Worm (Caenorhabditis elegans) whole organism, young adult: Measurements from ENCODE around the gene ZK892.4.
A peak's percentile ranks its signal among the peaks of the same experiment; 100 is the strongest.

ENCODE experiments used
- C06A6.2 ChIP-seq: fragments of 200-800 bp; sonication (Bioruptor generic); conservative IDR thresholded peaks from 2 replicates; pipeline ENCODE4 v1.3.6; 2022; ENCODE audit warnings: missing genetic modification characterization, missing compliant biosample characterization
- F23B12.7 ChIP-seq: sonication (generic microtip); optimal IDR thresholded peaks from 2 replicates; lab custom pipeline; 2017; ENCODE audit warnings: missing genetic modification characterization, mild to moderate bottlenecking, missing compliant biosample characterization, antibody characterized with exemption, moderate library complexity; ENCODE audit not compliant: insufficient read depth
- F37B4.10 ChIP-seq: fragments of 200-800 bp; sonication (Bioruptor generic); IDR thresholded peaks from 2 replicates; pipeline ENCODE4 v1.3.6; 2022; ENCODE audit warnings: missing genetic modification characterization, missing compliant biosample characterization
- F39B2.1 ChIP-seq: fragments of 200-800 bp; sonication (Bioruptor generic); IDR thresholded peaks from 2 replicates; pipeline ENCODE4 v1.3.6; 2022; ENCODE audit warnings: missing genetic modification reagents, missing genetic modification characterization, missing compliant biosample characterization
- F49E8.2 ChIP-seq: sonication (generic microtip); optimal IDR thresholded peaks from 3 replicates; lab custom pipeline; 2017; ENCODE audit warnings: missing genetic modification characterization, mild to moderate bottlenecking, missing compliant biosample characterization, antibody characterized with exemption, moderate library complexity; ENCODE audit not compliant: insufficient read depth
- K12H6.12 ChIP-seq: fragments of 200-800 bp; sonication (Bioruptor generic); optimal IDR thresholded peaks from 2 replicates; lab custom pipeline; 2018; ENCODE audit warnings: mild to moderate bottlenecking, missing genetic modification characterization, missing compliant biosample characterization
- T26A5.8 ChIP-seq: sonication (generic microtip); optimal IDR thresholded peaks from 2 replicates; lab custom pipeline; 2016; ENCODE audit warnings: missing genetic modification characterization, missing compliant biosample characterization
- Y56A3A.18 ChIP-seq: fragments of 200-800 bp; sonication (Bioruptor generic); IDR thresholded peaks from 2 replicates; pipeline ENCODE4 v1.3.6; 2022; ENCODE audit warnings: missing genetic modification reagents, missing genetic modification characterization, missing compliant biosample characterization
- Y67H2A.10 ChIP-seq: fragments of 200-800 bp; sonication (Bioruptor generic); conservative IDR thresholded peaks from 2 replicates; pipeline ENCODE4 v1.3.6; 2022; ENCODE audit warnings: missing genetic modification reagents, missing genetic modification characterization, missing compliant biosample characterization
- Y79H2A.3 ChIP-seq: fragments of 200-800 bp; sonication (Bioruptor generic); conservative IDR thresholded peaks from 2 replicates; pipeline ENCODE4 v1.3.6; 2022; ENCODE audit warnings: missing genetic modification reagents, missing genetic modification characterization, missing compliant biosample characterization
- Y95B8A.8 ChIP-seq: fragments of 200-800 bp; sonication (Bioruptor generic); IDR thresholded peaks from 2 replicates; pipeline ENCODE4 v1.3.6; 2022; ENCODE audit warnings: missing genetic modification reagents, missing genetic modification characterization, missing compliant biosample characterization
- ama-1 ChIP-seq, 3 experiments: fragments of 150-350 bp in 1 of 3; sonication (generic microtip) in 2 of 3; optimal IDR thresholded peaks; 2 replicates each; lab custom pipeline; 2014 to 2018; ENCODE audit warnings: missing biosample characterization in 2 of 3, missing genetic modification characterization in 2 of 3, missing genetic modification reagents in 2 of 3
- aptf-2 ChIP-seq: fragments of 200-800 bp; sonication (Bioruptor generic); conservative IDR thresholded peaks from 2 replicates; pipeline ENCODE4 v1.3.6; 2022; ENCODE audit warnings: missing genetic modification reagents, missing genetic modification characterization, missing compliant biosample characterization
- aptf-3 ChIP-seq: fragments of 200-800 bp; sonication (Bioruptor generic); IDR thresholded peaks from 2 replicates; pipeline ENCODE4 v1.3.6; 2022; ENCODE audit warnings: missing genetic modification characterization, missing compliant biosample characterization
- atf-7 ChIP-seq: sonication (generic microtip); optimal IDR thresholded peaks from 2 replicates; lab custom pipeline; 2017; ENCODE audit warnings: mild to moderate bottlenecking, missing genetic modification characterization, missing compliant biosample characterization
- athp-1 ChIP-seq: sonication (generic microtip); optimal IDR thresholded peaks from 2 replicates; lab custom pipeline; 2017; ENCODE audit warnings: mild to moderate bottlenecking, missing genetic modification characterization, missing compliant biosample characterization
- attf-5 ChIP-seq: fragments of 200-800 bp; sonication (Bioruptor generic); optimal IDR thresholded peaks from 2 replicates; lab custom pipeline; 2018; ENCODE audit warnings: mild to moderate bottlenecking, missing genetic modification characterization, missing compliant biosample characterization
- attf-6 ChIP-seq: fragments of 200-800 bp; sonication (Bioruptor generic); IDR thresholded peaks from 2 replicates; pipeline ENCODE4 v1.3.6; 2022; ENCODE audit warnings: missing genetic modification reagents, missing genetic modification characterization, missing compliant biosample characterization
- bed-2 ChIP-seq: fragments of 200-800 bp; sonication (Bioruptor generic); IDR thresholded peaks from 2 replicates; pipeline ENCODE4 v1.3.6; 2022; ENCODE audit warnings: missing genetic modification reagents, missing genetic modification characterization, missing compliant biosample characterization
- cebp-1 ChIP-seq, 2 experiments: fragments of 200-800 bp in 1 of 2; sonication (Bioruptor generic) in 1 of 2; sonication (generic microtip) in 1 of 2; IDR thresholded peaks in 1 of 2; optimal IDR thresholded peaks in 1 of 2; 2 replicates each; pipeline versions ENCODE4 v1.3.6 to Lab custom; 2017 to 2022; ENCODE audit warnings: missing compliant biosample characterization in 2 of 2, missing genetic modification characterization in 2 of 2, mild to moderate bottlenecking in 1 of 2, missing genetic modification reagents in 1 of 2, moderate library complexity in 1 of 2
- cebp-2 ChIP-seq: fragments of 200-800 bp; sonication (Bioruptor generic); IDR thresholded peaks from 2 replicates; pipeline ENCODE4 v1.3.6; 2022; ENCODE audit warnings: missing genetic modification characterization, missing compliant biosample characterization
- ceh-100 ChIP-seq: fragments of 200-800 bp; sonication (Bioruptor generic); IDR thresholded peaks from 2 replicates; pipeline ENCODE4 v1.3.6; 2022; ENCODE audit warnings: missing genetic modification reagents, missing genetic modification characterization, missing compliant biosample characterization
- ceh-91 ChIP-seq: fragments of 200-800 bp; sonication (Bioruptor generic); IDR thresholded peaks from 2 replicates; pipeline ENCODE4 v1.3.6; 2022; ENCODE audit warnings: missing genetic modification reagents, missing genetic modification characterization, missing compliant biosample characterization
- die-1 ChIP-seq: sonication (generic microtip); optimal IDR thresholded peaks from 2 replicates; lab custom pipeline; 2016; ENCODE audit warnings: missing genotype, mild to moderate bottlenecking, missing genetic modification characterization, missing compliant biosample characterization
- egl-18 ChIP-seq: fragments of 200-800 bp; sonication (Bioruptor generic); IDR thresholded peaks from 2 replicates; pipeline ENCODE4 v1.3.6; 2022; ENCODE audit warnings: missing genetic modification reagents, missing genetic modification characterization, missing compliant biosample characterization
- egl-44 ChIP-seq: fragments of 200-800 bp; sonication (Bioruptor generic); IDR thresholded peaks from 2 replicates; pipeline ENCODE4 v1.3.6; 2022; ENCODE audit warnings: missing genetic modification reagents, missing genetic modification characterization, missing compliant biosample characterization
- ekl-4 ChIP-seq: fragments of 200-800 bp; sonication (Bioruptor generic); IDR thresholded peaks from 2 replicates; pipeline ENCODE4 v1.3.6; 2022; ENCODE audit warnings: missing genetic modification reagents, missing genetic modification characterization, missing compliant biosample characterization
- hsf-1 ChIP-seq: fragments of 200-800 bp; sonication (Bioruptor generic); IDR thresholded peaks from 2 replicates; pipeline ENCODE4 v1.3.6; 2022; ENCODE audit warnings: missing genetic modification reagents, missing genetic modification characterization, missing compliant biosample characterization
- lag-1 ChIP-seq: fragments of 200-800 bp; sonication (Bioruptor generic); IDR thresholded peaks from 2 replicates; pipeline ENCODE4 v1.3.6; 2022; ENCODE audit warnings: missing genetic modification reagents, missing genetic modification characterization, missing compliant biosample characterization
- lin-26 ChIP-seq: fragments of 200-800 bp; sonication (Bioruptor generic); IDR thresholded peaks from 2 replicates; pipeline ENCODE4 v1.3.6; 2022; ENCODE audit warnings: missing genetic modification reagents, missing genetic modification characterization, missing compliant biosample characterization
- lsl-1 ChIP-seq: fragments of 200-800 bp; sonication (Bioruptor generic); optimal IDR thresholded peaks from 2 replicates; lab custom pipeline; 2018; ENCODE audit warnings: mild to moderate bottlenecking, missing genetic modification characterization, moderate library complexity, missing compliant biosample characterization
- madf-10 ChIP-seq: sonication (generic microtip); optimal IDR thresholded peaks from 2 replicates; lab custom pipeline; 2016; ENCODE audit warnings: mild to moderate bottlenecking, missing genetic modification characterization, missing compliant biosample characterization
- madf-6 ChIP-seq: fragments of 200-800 bp; sonication (Bioruptor generic); IDR thresholded peaks from 2 replicates; pipeline ENCODE4 v1.3.6; 2022; ENCODE audit warnings: missing genetic modification reagents, missing genetic modification characterization, missing compliant biosample characterization
- mcd-1 ChIP-seq: fragments of 200-800 bp; sonication (Bioruptor generic); IDR thresholded peaks from 2 replicates; pipeline ENCODE4 v1.3.6; 2022; ENCODE audit warnings: missing genetic modification reagents, missing genetic modification characterization, missing compliant biosample characterization
- nfyb-1 ChIP-seq: fragments of 200-800 bp; sonication (Bioruptor generic); IDR thresholded peaks from 2 replicates; pipeline ENCODE4 v1.3.6; 2022; ENCODE audit warnings: missing genetic modification reagents, missing genetic modification characterization, missing compliant biosample characterization
- nhr-80 ChIP-seq: sonication (generic microtip); optimal IDR thresholded peaks from 2 replicates; lab custom pipeline; 2016; ENCODE audit warnings: missing genetic modification characterization, missing compliant biosample characterization
- repo-1 ChIP-seq: sonication (generic microtip); optimal IDR thresholded peaks from 2 replicates; lab custom pipeline; 2017; ENCODE audit warnings: mild to moderate bottlenecking, missing genetic modification characterization, missing compliant biosample characterization
- somi-1 ChIP-seq: fragments of 200-800 bp; sonication (Bioruptor generic); optimal IDR thresholded peaks from 2 replicates; lab custom pipeline; 2018; ENCODE audit warnings: mild to moderate bottlenecking, missing genetic modification characterization, missing compliant biosample characterization
- tbp1 ChIP-seq: fragments of 200-800 bp; sonication (Bioruptor generic); optimal IDR thresholded peaks from 2 replicates; lab custom pipeline; 2018; ENCODE audit warnings: mild to moderate bottlenecking, missing genetic modification characterization, missing compliant biosample characterization
- unc-130 ChIP-seq: sonication (generic microtip); optimal IDR thresholded peaks from 2 replicates; lab custom pipeline; 2016; ENCODE audit warnings: missing genetic modification reagents, missing genetic modification characterization, missing compliant biosample characterization
- unc-62 ChIP-seq: fragments of 150-350 bp; optimal IDR thresholded peaks from 2 replicates; lab custom pipeline; 2014; ENCODE audit warnings: missing biosample characterization, missing genetic modification reagents, missing genetic modification characterization
- zfh-2 ChIP-seq: fragments of 200-800 bp; sonication (Bioruptor generic); conservative IDR thresholded peaks from 2 replicates; pipeline ENCODE4 v1.3.6; 2022; ENCODE audit warnings: missing genetic modification reagents, missing genetic modification characterization, missing compliant biosample characterization
- ztf-26 ChIP-seq: sonication (generic microtip); optimal IDR thresholded peaks from 2 replicates; lab custom pipeline; 2017; ENCODE audit warnings: missing genetic modification characterization, missing compliant biosample characterization
- ztf-28 ChIP-seq: fragments of 200-800 bp; sonication (Bioruptor generic); IDR thresholded peaks from 2 replicates; pipeline ENCODE4 v1.3.6; 2022; ENCODE audit warnings: missing genetic modification reagents, missing genetic modification characterization, missing compliant biosample characterization

The ZK892.4 gene

ce11 chrII:10029044-10029443, 22.7 kb downstream of the ZK892.4 start:
- peak; percentile 52 for TF ChIP-seq attf-5 (GFP tag; lab: Kevin White, UChicago)
- no peak for TF ChIP-seq cebp-1 (GFP tag; IDR thresholded peaks at IDR 0.05; lab: Robert Waterston, UW)
- peak; percentile 40 for TF ChIP-seq cebp-1 (tag; optimal IDR thresholded peaks at IDR 0.05; lab: Kevin White, UChicago)
- peak; percentile 59 for TF ChIP-seq nhr-80 (tag; lab: Kevin White, UChicago)
- no peak for TF ChIP-seq T26A5.8 (tag; lab: Kevin White, UChicago)
- no peak for TF ChIP-seq ztf-28 (GFP tag; lab: Robert Waterston, UW)
- 0 out of 2 replicates have a peak, but pooled peaks have one; percentile 26 for TF ChIP-seq C06A6.2 (GFP tag; lab: Robert Waterston, UW)
- no peak for TF ChIP-seq attf-6 (GFP tag; lab: Robert Waterston, UW)
- TF ChIP-seq ztf-26 (tag; lab: Kevin White, UChicago): peak; percentile 43
- TF ChIP-seq lag-1 (GFP tag; lab: Robert Waterston, UW): no peak
- peak; percentile 75 for TF ChIP-seq atf-7
- peak; percentile 5 for TF ChIP-seq tbp1 (GFP tag; lab: Kevin White, UChicago)
- peak; percentile 12 for TF ChIP-seq somi-1 (GFP tag; lab: Kevin White, UChicago)

DNA sequence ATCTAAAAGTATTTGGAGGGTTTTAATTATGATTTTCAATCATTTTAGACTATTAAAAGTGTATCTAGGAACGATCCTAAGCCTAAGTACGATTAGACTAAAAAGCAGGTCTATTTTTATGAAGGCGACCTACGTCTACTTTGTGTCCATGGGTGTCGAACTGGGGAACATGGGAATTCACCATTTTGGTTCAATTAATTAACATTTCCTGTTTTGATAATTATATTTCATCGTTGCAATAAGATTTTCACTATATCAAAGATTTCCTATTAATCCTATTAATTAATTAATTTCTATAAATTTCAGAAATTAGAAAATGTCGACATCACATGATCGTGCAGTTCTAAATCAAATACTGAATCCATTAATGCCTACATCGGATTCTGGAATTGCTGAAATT, 23.5 kb downstream of the ZK892.4 start, which contains the start of gene ttc-36:
Gene ttc-36, plus strand, starts transcription at position 301 of the 400 bp plus-strand sequence.
- TF ChIP-seq egl-18 (GFP tag; lab: Robert Waterston, UW) (no peak), die-1 (tag; lab: Kevin White, UChicago) (no peak), unc-130 (GFP tag; lab: Kevin White, UChicago) (no peak), mcd-1 (GFP tag; lab: Robert Waterston, UW) (no peak), unc-62 (GFP tag; lab: Kevin White, UChicago) (no peak), cebp-2 (no peak), Y95B8A.8 (GFP tag; lab: Robert Waterston, UW) (no peak), ama-1 (optimal IDR thresholded peaks at IDR 0.05; lab: Kevin White, UChicago) (no peak), ama-1 (GFP tag; optimal IDR thresholded peaks at IDR 0.05; lab: Kevin White, UChicago) (no peak), zfh-2 (GFP tag; lab: Robert Waterston, UW) (no peak), nfyb-1 (GFP tag; lab: Robert Waterston, UW) (no peak), F23B12.7 (tag; lab: Kevin White, UChicago) (no peak), T26A5.8 (tag; lab: Kevin White, UChicago) (no peak), hsf-1 (no peak)

- peak; percentile 99 for TF ChIP-seq ekl-4 (GFP tag; lab: Robert Waterston, UW)
- peak; percentile 98 for TF ChIP-seq egl-44
- peak; percentile 99 for TF ChIP-seq Y79H2A.3 (GFP tag; lab: Robert Waterston, UW)
- peak; percentile 33 for TF ChIP-seq F49E8.2 (tag; lab: Kevin White, UChicago)
- TF ChIP-seq cebp-2: peak; percentile 92
- peak; percentile 62 for TF ChIP-seq madf-10 (tag; lab: Kevin White, UChicago)
- peak; percentile 97 for TF ChIP-seq aptf-2 (GFP tag; lab: Robert Waterston, UW)
- TF ChIP-seq lin-26 (GFP tag; lab: Robert Waterston, UW): peak; percentile 91
- peak; percentile 100 for TF ChIP-seq ceh-100 (GFP tag; lab: Robert Waterston, UW)
- TF ChIP-seq F39B2.1 (GFP tag; lab: Robert Waterston, UW): peak; percentile 80
- TF ChIP-seq unc-130 (GFP tag; lab: Kevin White, UChicago): peak; percentile 27
- TF ChIP-seq repo-1 (tag; lab: Kevin White, UChicago): peak; percentile 7
- TF ChIP-seq athp-1 (tag; lab: Kevin White, UChicago): peak; percentile 87
- peak; percentile 99 for TF ChIP-seq bed-2 (GFP tag; lab: Robert Waterston, UW)
- TF ChIP-seq K12H6.12: peak; percentile 61
- TF ChIP-seq egl-18 (GFP tag; lab: Robert Waterston, UW): peak; percentile 96
- TF ChIP-seq F37B4.10: peak; percentile 97
- peak; percentile 98 for TF ChIP-seq ceh-91 (GFP tag; lab: Robert Waterston, UW)
- TF ChIP-seq Y56A3A.18 (GFP tag; lab: Robert Waterston, UW): peak; percentile 96
- TF ChIP-seq Y67H2A.10: peak; percentile 98
- TF ChIP-seq aptf-3 (GFP tag; lab: Robert Waterston, UW): peak; percentile 93; the same call in 1 of the 2 replicates
- TF ChIP-seq madf-6 (GFP tag; lab: Robert Waterston, UW): peak; percentile 95
- peak; percentile 63 for TF ChIP-seq lsl-1 (GFP tag; lab: Kevin White, UChicago)
Measured at ce11 chrII:10033163-10033871, 27.0 kb downstream of the ZK892.4 start, which contains the start of gene mtcu-2. TSS of gene mtcu-2 (minus strand) at chrII:10033213.
